Worm (Caenorhabditis elegans) whole organism, early embryonic: ENCODE results near the gene abu-5.

ENCODE experiments used
- ama-1 ChIP-seq: fragments of 150-350 bp; optimal IDR thresholded peaks from 2 replicates; lab custom pipeline; 2014
- ceh-13 ChIP-seq: fragments of 200-800 bp; sonication (Bioruptor generic); optimal IDR thresholded peaks from 2 replicates; lab custom pipeline; 2018; ENCODE audit warnings: mild to moderate bottlenecking, missing genetic modification characterization, missing compliant biosample characterization
- tbx-11 ChIP-seq: fragments of 200-800 bp; sonication (Bioruptor generic); IDR thresholded peaks from 2 replicates; pipeline ENCODE4 v1.3.6; 2022; ENCODE audit warnings: missing genetic modification characterization, missing compliant biosample characterization

DNA sequence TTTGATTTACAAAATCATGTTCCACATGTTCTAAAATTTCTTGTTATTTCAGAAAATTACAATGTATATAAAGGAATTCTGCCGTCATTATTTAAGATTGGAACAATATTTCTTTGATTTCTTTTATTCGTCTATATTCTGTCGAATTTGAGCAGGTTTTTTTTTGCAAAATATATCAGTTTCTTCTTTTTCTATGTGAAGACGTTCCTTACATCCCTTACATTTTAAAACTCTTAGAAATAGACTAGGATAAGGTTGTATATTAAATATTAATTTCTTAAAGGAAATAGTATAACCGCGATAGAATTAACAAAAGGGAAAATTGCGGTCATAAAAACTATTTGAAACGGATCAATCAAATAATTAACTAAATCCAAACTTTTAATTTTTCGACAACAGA lies 1.6 kb upstream of the abu-5 start:
- no peak for TF ChIP-seq tbx-11 (GFP tag; lab: Robert Waterston, UW)
- no peak for TF ChIP-seq ceh-13 (GFP tag; lab: Kevin White, UChicago)
- TF ChIP-seq ama-1 (lab: Kevin White, UChicago), result no peak
